Fruit fly (Drosophila melanogaster): ENCODE data around the gene Prosalpha2.

Gene Prosalpha2

dm6 chr3R:12402935-12403334, 28.2 kb upstream of the Prosalpha2 start (continued):
- TF ChIP-seq toy (GFP tag; IDR thresholded peaks at IDR 0.05) (peak; percentile 84), CG9609 (GFP tag; optimal IDR thresholded peaks at IDR 0.05) (peak; percentile 91), NK7.1 (GFP tag; optimal IDR thresholded peaks at IDR 0.05) (peak; percentile 95), CG11696 (GFP tag; IDR thresholded peaks at IDR 0.05) (peak; percentile 95), CG12299 (tag; optimal IDR thresholded peaks at IDR 0.05) (peak; percentile 98), CHES-1-like (GFP tag; optimal IDR thresholded peaks at IDR 0.05) (peak; percentile 90), CG9932 (GFP tag; IDR thresholded peaks at IDR 0.05) (no peak; the same call in 1 of the 2 replicates), CG10147 (GFP tag; optimal IDR thresholded peaks at IDR 0.05) (peak; percentile 100), Hr78 (GFP tag; optimal IDR thresholded peaks at IDR 0.05) (peak in 1 of 2 experiments; percentile 89), CG18262 (tag; optimal IDR thresholded peaks at IDR 0.05) (peak; percentile 99), otp (GFP tag; IDR thresholded peaks at IDR 0.05) (peak; percentile 95), Dip2 (GFP tag; IDR thresholded peaks at IDR 0.05) (peak; percentile 56; the same call in 1 of the 2 replicates), CG9876 (GFP tag; optimal IDR thresholded peaks at IDR 0.05) (peak; percentile 84), Ptx1 (GFP tag; IDR thresholded peaks at IDR 0.05) (peak; percentile 94), zfh1 (GFP tag; IDR thresholded peaks at IDR 0.05) (peak; percentile 99), org-1 (GFP tag; optimal IDR thresholded peaks at IDR 0.05) (peak; percentile 90), abd-A (tag; optimal IDR thresholded peaks at IDR 0.05) (no peak), CG9437 (GFP tag; optimal IDR thresholded peaks at IDR 0.05) (peak; percentile 92), Lhr (GFP tag; optimal IDR thresholded peaks at IDR 0.05) (peak; percentile 92), ken (GFP tag; IDR thresholded peaks at IDR 0.05) (peak; percentile 96), CG6683 (GFP tag; optimal IDR thresholded peaks at IDR 0.05) (peak; percentile 98), CG7928 (GFP tag; optimal IDR thresholded peaks at IDR 0.05) (peak; percentile 88), crol (GFP tag; IDR thresholded peaks at IDR 0.05) (peak; percentile 47; the same call in 1 of the 2 replicates), al (GFP tag; IDR thresholded peaks at IDR 0.05) (peak; percentile 87), pros (GFP tag; optimal IDR thresholded peaks at IDR 0.05) (peak; percentile 87), chif (GFP tag; optimal IDR thresholded peaks at IDR 0.05) (peak; percentile 95 to 99), CG16863 (GFP tag; optimal IDR thresholded peaks at IDR 0.05) (peak; percentile 93), jing (GFP tag; optimal IDR thresholded peaks at IDR 0.05) (peak; percentile 93), CG17612 (GFP tag; IDR thresholded peaks at IDR 0.05) (peak; percentile 79), CG8359 (GFP tag; optimal IDR thresholded peaks at IDR 0.05; ENCODE audit: borderline replicate concordance) (peak; percentile 92), gfzf (GFP tag; optimal IDR thresholded peaks at IDR 0.05) (peak; percentile 23), trh (GFP tag; optimal IDR thresholded peaks at IDR 0.05) (peak; percentile 91), yki (optimal IDR thresholded peaks at IDR 0.05) (no peak), h (optimal IDR thresholded peaks at IDR 0.05) (no peak)

dm6 chr3R:12405134-12405533, 26.0 kb upstream of the Prosalpha2 start:
- peak; percentile 3 for TF ChIP-seq D19A (tag; optimal IDR thresholded peaks at IDR 0.05)
- peak; percentile 2 for TF ChIP-seq salm (tag; optimal IDR thresholded peaks at IDR 0.05)
- peak; percentile 48 for TF ChIP-seq Vsx1 (GFP tag; optimal IDR thresholded peaks at IDR 0.05)
- no peak for TF ChIP-seq Camta (GFP tag; optimal IDR thresholded peaks at IDR 0.05)
- TF ChIP-seq CG12104 (GFP tag; optimal IDR thresholded peaks at IDR 0.05) = no peak
- no peak for TF ChIP-seq amos (GFP tag; IDR thresholded peaks at IDR 0.05; ENCODE audit: partially characterized antibody)
- TF ChIP-seq CG14050 (GFP tag; IDR thresholded peaks at IDR 0.05) = no peak
- TF ChIP-seq exex (tag; optimal IDR thresholded peaks at IDR 0.05) = peak; percentile 92
- TF ChIP-seq NfI (GFP tag; optimal IDR thresholded peaks at IDR 0.05) = no peak
- no peak for TF ChIP-seq ci (GFP tag; IDR thresholded peaks at IDR 0.05)
- TF ChIP-seq CG14441 (GFP tag; IDR thresholded peaks at IDR 0.05) = no peak
- no peak for TF ChIP-seq CG16863 (GFP tag; optimal IDR thresholded peaks at IDR 0.05)
- no peak for TF ChIP-seq Ssrp (tag; optimal IDR thresholded peaks at IDR 0.05)
- TF ChIP-seq mirr (GFP tag; optimal IDR thresholded peaks at IDR 0.05) = peak; percentile 91
- no peak for TF ChIP-seq pita (GFP tag; optimal IDR thresholded peaks at IDR 0.05)
- TF ChIP-seq ato (GFP tag; IDR thresholded peaks at IDR 0.05; ENCODE audit: partially characterized antibody) = no peak
- no peak for TF ChIP-seq CG3726 (GFP tag; IDR thresholded peaks at IDR 0.05)
- no peak for TF ChIP-seq nom (GFP tag; optimal IDR thresholded peaks at IDR 0.05)
- no peak for TF ChIP-seq Taf1 (GFP tag; IDR thresholded peaks at IDR 0.05)
- no peak for TF ChIP-seq ash1 (GFP tag; optimal IDR thresholded peaks at IDR 0.05)

Data from whole organism, embryonic.